Worm (Caenorhabditis elegans) whole organism, L4 larva: Measurements from ENCODE around the gene nspc-17.

Experiments
- D1046.2 ChIP-seq: fragments of 200-800 bp; sonication (Bioruptor generic); IDR thresholded peaks from 2 replicates; pipeline ENCODE4 v1.3.6; 2022; ENCODE audit warnings: missing genetic modification characterization, missing compliant biosample characterization
- F37D6.2 ChIP-seq: sonication (generic microtip); optimal IDR thresholded peaks from 2 replicates; lab custom pipeline; 2016; ENCODE audit warnings: mild to moderate bottlenecking, missing genetic modification characterization, missing compliant biosample characterization
- F49E8.2 ChIP-seq: sonication (generic microtip); optimal IDR thresholded peaks from 2 replicates; lab custom pipeline; 2016; ENCODE audit warnings: missing compliant biosample characterization, mild to moderate bottlenecking, missing genetic modification characterization, borderline replicate concordance
- T20F7.1 ChIP-seq: fragments of 200-800 bp; sonication (Bioruptor generic); optimal IDR thresholded peaks from 2 replicates; lab custom pipeline; 2018; ENCODE audit warnings: mild to moderate bottlenecking, missing genetic modification characterization, missing compliant biosample characterization
- Y75B8A.6 ChIP-seq: fragments of 200-800 bp; sonication (Bioruptor generic); IDR thresholded peaks from 2 replicates; pipeline ENCODE4 v1.3.6; 2022; ENCODE audit warnings: missing genetic modification reagents, missing genetic modification characterization, missing compliant biosample characterization
- ZK546.5 ChIP-seq, 2 experiments: sonication (generic microtip); optimal IDR thresholded peaks; 2 replicates each; lab custom pipeline; 2017; ENCODE audit warnings: missing biosample characterization in 2 of 2, missing genetic modification characterization in 2 of 2
- aha-1 ChIP-seq: fragments of 150-350 bp; peaks from one replicate; lab custom pipeline; 2014; ENCODE audit warnings: missing biosample characterization, missing genetic modification characterization
- ama-1 ChIP-seq: fragments of 150-350 bp; optimal IDR thresholded peaks from 2 replicates; lab custom pipeline; 2014; ENCODE audit warnings: inconsistent platforms, mixed read lengths
- arid-1 ChIP-seq: fragments of 200-800 bp; sonication (Bioruptor generic); conservative IDR thresholded peaks from 2 replicates; pipeline ENCODE4 v1.3.6; 2022; ENCODE audit warnings: missing genetic modification reagents, missing genetic modification characterization, missing compliant biosample characterization
- ceh-28 ChIP-seq: fragments of 150-350 bp; optimal IDR thresholded peaks from 2 replicates; lab custom pipeline; 2014; ENCODE audit warnings: missing biosample characterization, missing genetic modification reagents, missing genetic modification characterization
- ceh-32 ChIP-seq: sonication (generic microtip); optimal IDR thresholded peaks from 2 replicates; lab custom pipeline; 2016; ENCODE audit warnings: mild to moderate bottlenecking, missing genetic modification characterization, missing compliant biosample characterization; ENCODE audit not compliant: poor library complexity
- ceh-44 ChIP-seq: fragments of 200-800 bp; sonication (Bioruptor generic); IDR thresholded peaks from 2 replicates; pipeline ENCODE4 v1.3.6; 2022; ENCODE audit warnings: missing genetic modification reagents, missing genetic modification characterization, missing compliant biosample characterization
- daf-12 ChIP-seq: fragments of 150-350 bp; optimal IDR thresholded peaks from 2 replicates; lab custom pipeline; 2014; ENCODE audit warnings: missing biosample characterization, missing genetic modification reagents, missing genetic modification characterization
- daf-16 ChIP-seq, 3 experiments: sonication (generic microtip); optimal IDR thresholded peaks; 2 replicates each; lab custom pipeline; 2016 to 2017; ENCODE audit warnings: missing genetic modification characterization in 3 of 3, missing genetic modification reagents in 3 of 3, mild to moderate bottlenecking in 2 of 3, missing compliant biosample characterization in 2 of 3, missing biosample characterization in 1 of 3, moderate library complexity in 1 of 3
- dmd-6 ChIP-seq: fragments of 200-800 bp; sonication (Bioruptor generic); IDR thresholded peaks from 2 replicates; pipeline ENCODE4 v1.3.6; 2022; ENCODE audit warnings: missing genetic modification reagents, missing genetic modification characterization, missing compliant biosample characterization
- dmd-8 ChIP-seq: fragments of 200-800 bp; sonication (Bioruptor generic); IDR thresholded peaks from 2 replicates; pipeline ENCODE4 v1.3.6; 2022; ENCODE audit warnings: missing genetic modification characterization, missing compliant biosample characterization
- dpl-1 ChIP-seq: fragments of 150-350 bp; optimal IDR thresholded peaks from 2 replicates; lab custom pipeline; 2014; ENCODE audit warnings: missing biosample characterization, missing genetic modification reagents, missing genetic modification characterization
- duxl-1 ChIP-seq: sonication (generic microtip); optimal IDR thresholded peaks from 2 replicates; lab custom pipeline; 2016; ENCODE audit warnings: mild to moderate bottlenecking, missing genetic modification characterization, moderate library complexity, missing compliant biosample characterization; ENCODE audit not compliant: poor library complexity
- egl-27 ChIP-seq: sonication (generic microtip); optimal IDR thresholded peaks from 3 replicates; lab custom pipeline; 2017; ENCODE audit warnings: missing biosample characterization, missing genetic modification reagents, missing genetic modification characterization
- egl-43 ChIP-seq: fragments of 200-800 bp; sonication (Bioruptor generic); IDR thresholded peaks from 2 replicates; pipeline ENCODE4 v1.3.6; 2022; ENCODE audit warnings: missing genetic modification reagents, missing genetic modification characterization, missing compliant biosample characterization
- fkh-10 ChIP-seq: fragments of 150-350 bp; optimal IDR thresholded peaks from 2 replicates; lab custom pipeline; 2014; ENCODE audit warnings: missing biosample characterization, missing genetic modification reagents, missing genetic modification characterization
- fos-1 ChIP-seq: fragments of 150-350 bp; optimal IDR thresholded peaks from 2 replicates; lab custom pipeline; 2014; ENCODE audit warnings: missing biosample characterization, missing genetic modification characterization
- hif-1 ChIP-seq, 2 experiments: sonication (generic microtip); optimal IDR thresholded peaks; 2 replicates each; lab custom pipeline; 2016 to 2017; ENCODE audit warnings: missing compliant biosample characterization in 2 of 2, missing genetic modification characterization in 2 of 2, missing genetic modification reagents in 2 of 2, missing genotype in 2 of 2, mild to moderate bottlenecking in 1 of 2
- hlh-11 ChIP-seq: fragments of 200-800 bp; sonication (Bioruptor generic); optimal IDR thresholded peaks from 2 replicates; lab custom pipeline; 2018; ENCODE audit warnings: mild to moderate bottlenecking, missing genetic modification characterization, missing compliant biosample characterization
- jun-1 ChIP-seq: fragments of 150-350 bp; optimal IDR thresholded peaks from 2 replicates; lab custom pipeline; 2014; ENCODE audit warnings: missing biosample characterization, missing genetic modification reagents, missing genetic modification characterization
- lin-1 ChIP-seq: fragments of 200-800 bp; sonication (Bioruptor generic); IDR thresholded peaks from 2 replicates; pipeline ENCODE4 v1.3.6; 2022; ENCODE audit warnings: missing genetic modification reagents, missing genetic modification characterization, missing compliant biosample characterization
- lin-13 ChIP-seq: fragments of 150-350 bp; optimal IDR thresholded peaks from 2 replicates; lab custom pipeline; 2014; ENCODE audit warnings: missing biosample characterization, missing genetic modification reagents, missing genetic modification characterization
- lir-3 ChIP-seq: sonication (generic microtip); optimal IDR thresholded peaks from 2 replicates; lab custom pipeline; 2016; ENCODE audit warnings: mild to moderate bottlenecking, missing genetic modification characterization, missing compliant biosample characterization
- lsy-2 ChIP-seq, 2 experiments: fragments of 150-350 bp in 1 of 2; sonication (generic microtip) in 1 of 2; optimal IDR thresholded peaks; 2 replicates each; lab custom pipeline; 2014 to 2017; ENCODE audit warnings: missing biosample characterization in 2 of 2, missing genetic modification characterization in 2 of 2
- madf-5 ChIP-seq, 2 experiments: fragments of 200-800 bp; sonication (Bioruptor generic); IDR thresholded peaks; 2 replicates each; pipeline ENCODE4 v1.3.6; 2022; ENCODE audit warnings: missing compliant biosample characterization in 2 of 2, missing genetic modification characterization in 2 of 2
- mdt-29 ChIP-seq: fragments of 200-800 bp; sonication (Bioruptor generic); IDR thresholded peaks from 2 replicates; pipeline ENCODE4 v1.3.6; 2022; ENCODE audit warnings: missing genetic modification reagents, missing genetic modification characterization, missing compliant biosample characterization
- mxl-2 ChIP-seq: fragments of 200-800 bp; sonication (Bioruptor generic); conservative IDR thresholded peaks from 2 replicates; pipeline ENCODE4 v1.3.6; 2022; ENCODE audit warnings: missing genetic modification reagents, missing genetic modification characterization, missing compliant biosample characterization
- nhr-11 ChIP-seq: fragments of 150-350 bp; optimal IDR thresholded peaks from 2 replicates; lab custom pipeline; 2014; ENCODE audit warnings: missing biosample characterization, missing genetic modification characterization
- nhr-237 ChIP-seq: sonication (generic microtip); optimal IDR thresholded peaks from 2 replicates; lab custom pipeline; 2017; ENCODE audit warnings: missing biosample characterization, missing genetic modification characterization
- nhr-28 ChIP-seq: fragments of 150-350 bp; optimal IDR thresholded peaks from 2 replicates; lab custom pipeline; 2014; ENCODE audit warnings: missing biosample characterization, missing genetic modification characterization
- nhr-42 ChIP-seq: fragments of 200-800 bp; sonication (Bioruptor generic); IDR thresholded peaks from 2 replicates; pipeline ENCODE4 v1.3.6; 2022; ENCODE audit warnings: missing genetic modification characterization, missing compliant biosample characterization
- nhr-76 ChIP-seq: fragments of 150-350 bp; optimal IDR thresholded peaks from 2 replicates; lab custom pipeline; 2014; ENCODE audit warnings: missing biosample characterization, missing genetic modification characterization
- skn-1 ChIP-seq: fragments of 150-350 bp; optimal IDR thresholded peaks from 2 replicates; lab custom pipeline; 2014; ENCODE audit warnings: missing biosample characterization, missing genetic modification characterization
- snpc-4 ChIP-seq: fragments of 150-350 bp; optimal IDR thresholded peaks from 2 replicates; lab custom pipeline; 2014; ENCODE audit warnings: missing biosample characterization, missing genetic modification characterization
- spr-3 ChIP-seq: fragments of 200-800 bp; sonication (Bioruptor generic); optimal IDR thresholded peaks from 2 replicates; lab custom pipeline; 2018; ENCODE audit warnings: mild to moderate bottlenecking, missing genetic modification characterization, missing compliant biosample characterization
- tag-97 ChIP-seq: fragments of 200-800 bp; sonication (Bioruptor generic); IDR thresholded peaks from 2 replicates; pipeline ENCODE4 v1.3.6; 2022; ENCODE audit warnings: missing genetic modification characterization, missing compliant biosample characterization
- unc-130 ChIP-seq: sonication (generic microtip); optimal IDR thresholded peaks from 2 replicates; lab custom pipeline; 2016; ENCODE audit warnings: missing genetic modification reagents, missing genetic modification characterization, missing compliant biosample characterization
- vab-7 ChIP-seq: fragments of 200-800 bp; sonication (Bioruptor generic); IDR thresholded peaks from 2 replicates; pipeline ENCODE4 v1.3.6; 2022; ENCODE audit warnings: missing genetic modification reagents, missing genetic modification characterization, missing compliant biosample characterization
- zag-1 ChIP-seq: fragments of 150-350 bp; optimal IDR thresholded peaks from 2 replicates; lab custom pipeline; 2014; ENCODE audit warnings: missing biosample characterization, missing genetic modification characterization
- zfp-3 ChIP-seq: fragments of 200-800 bp; sonication (Bioruptor generic); conservative IDR thresholded peaks from 2 replicates; pipeline ENCODE4 v1.3.6; 2022; ENCODE audit warnings: missing genetic modification reagents, missing genetic modification characterization, missing compliant biosample characterization
- zip-11 ChIP-seq: fragments of 200-800 bp; sonication (Bioruptor generic); IDR thresholded peaks from 2 replicates; pipeline ENCODE4 v1.3.6; 2022; ENCODE audit warnings: missing genetic modification characterization, missing compliant biosample characterization
- zip-2 ChIP-seq: fragments of 150-350 bp; optimal IDR thresholded peaks from 2 replicates; lab custom pipeline; 2014; ENCODE audit warnings: missing biosample characterization, missing genetic modification characterization
- ztf-11 ChIP-seq: fragments of 150-350 bp; optimal IDR thresholded peaks from 2 replicates; lab custom pipeline; 2014; ENCODE audit warnings: missing biosample characterization, missing genetic modification characterization

nspc-17 gene

DNA sequence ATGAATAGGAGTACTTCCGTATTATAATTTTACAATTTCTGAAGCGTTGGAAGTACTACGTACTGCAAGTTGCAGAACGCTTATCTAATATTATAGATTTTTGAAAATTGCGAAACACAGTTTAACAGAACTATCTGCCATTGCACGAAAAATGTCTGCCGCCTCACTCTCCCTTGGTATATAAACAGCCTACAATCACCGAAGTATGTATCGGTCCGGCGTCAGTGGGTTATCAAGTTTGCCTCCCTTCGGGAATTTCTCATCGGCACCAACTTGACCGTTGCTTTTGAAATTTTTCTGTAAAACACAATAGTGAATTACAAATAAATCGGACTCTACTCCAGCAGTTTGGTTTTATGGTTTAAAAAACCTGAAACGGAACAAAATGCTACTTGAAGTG is 47.6 kb downstream of the nspc-17 start (continued):
- peak; percentile 68; the same call in 1 of the 2 replicates for TF ChIP-seq dmd-8 (GFP tag; lab: Robert Waterston, UW)
- TF ChIP-seq egl-27 (tag; lab: Kevin White, UChicago) = no peak
- TF ChIP-seq fkh-10 = no peak
- TF ChIP-seq ZK546.5 (tag; optimal IDR thresholded peaks at IDR 0.05; lab: Kevin White, UChicago) = no peak
- TF ChIP-seq tag-97 (GFP tag; lab: Robert Waterston, UW) = no peak
- TF ChIP-seq snpc-4 (tag; lab: Kevin White, UChicago) = peak; percentile 76
- no peak for TF ChIP-seq hlh-11

DNA sequence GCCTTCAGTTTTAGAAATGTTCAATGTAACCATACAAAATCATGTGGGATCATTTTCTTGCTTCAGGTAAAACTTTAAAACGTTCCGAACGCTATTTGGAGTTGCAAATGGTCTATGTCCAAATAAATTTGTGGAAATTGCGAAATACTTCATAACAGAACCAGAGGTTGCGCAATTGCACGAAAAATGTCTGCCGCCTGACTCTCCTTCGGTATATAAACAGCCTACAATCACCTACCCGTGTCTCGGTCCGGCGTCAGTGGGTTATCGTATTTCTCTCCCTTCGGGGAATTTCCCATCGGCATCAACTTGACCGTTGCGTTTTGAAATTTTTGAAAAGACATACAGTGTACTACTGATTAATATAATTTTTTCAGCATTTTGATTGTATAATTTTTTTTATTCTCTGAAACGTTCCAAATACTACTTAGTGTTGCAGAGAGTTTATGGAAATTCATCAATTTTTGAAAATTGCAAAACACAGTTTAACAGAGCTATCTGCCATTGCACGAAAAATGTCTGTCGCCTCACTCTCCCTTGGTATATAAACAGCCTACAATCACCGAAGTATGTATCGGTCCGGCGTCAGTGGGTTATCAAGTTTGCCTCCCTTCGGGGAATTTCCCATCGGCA is 48.2 kb downstream of the nspc-17 start:
- no peak for TF ChIP-seq skn-1
- no peak; the same call in 1 of the 2 replicates for TF ChIP-seq vab-7 (GFP tag; lab: Robert Waterston, UW)
- no peak for TF ChIP-seq F37D6.2 (tag; lab: Kevin White, UChicago)
- TF ChIP-seq D1046.2 (GFP tag; lab: Robert Waterston, UW) = no peak
- TF ChIP-seq duxl-1 (tag; lab: Kevin White, UChicago) = peak; percentile 88
- TF ChIP-seq lir-3 = peak; percentile 28
- 0 out of 2 replicates have a peak, but pooled peaks have one; percentile 11 for TF ChIP-seq mdt-29 (GFP tag; lab: Robert Waterston, UW)
- no peak for TF ChIP-seq zip-11 (GFP tag; lab: Robert Waterston, UW)
- TF ChIP-seq ZK546.5 (tag; optimal IDR thresholded peaks at IDR 0.05; lab: Kevin White, UChicago) = no peak
- no peak for TF ChIP-seq hif-1 (tag; optimal IDR thresholded peaks at IDR 0.05; lab: Kevin White, UChicago)
- 0 out of 2 replicates have a peak, but pooled peaks have one; percentile 45 for TF ChIP-seq mxl-2
- no peak for TF ChIP-seq unc-130 (GFP tag; lab: Kevin White, UChicago)
- TF ChIP-seq dpl-1 (GFP tag; lab: Kevin White, UChicago) = no peak
- peak; percentile 85 for TF ChIP-seq aha-1 (tag; lab: Kevin White, UChicago)
- no peak for TF ChIP-seq zag-1 (tag; lab: Kevin White, UChicago)
- TF ChIP-seq arid-1 (GFP tag; lab: Robert Waterston, UW) = no peak
- TF ChIP-seq F49E8.2 (tag; lab: Kevin White, UChicago) = no peak
- peak; percentile 73 for TF ChIP-seq spr-3
- TF ChIP-seq lsy-2 (tag; optimal IDR thresholded peaks at IDR 0.05; lab: Kevin White, UChicago) = no peak
- peak in 1 of 2 experiments; percentile 47 for TF ChIP-seq daf-16 (GFP tag; optimal IDR thresholded peaks at IDR 0.05; lab: Kevin White, UChicago)
- TF ChIP-seq daf-16 (tag; optimal IDR thresholded peaks at IDR 0.05; lab: Kevin White, UChicago) = peak; percentile 78
- 0 out of 2 replicates have a peak, but pooled peaks have one; percentile 57 for TF ChIP-seq nhr-42 (GFP tag; lab: Robert Waterston, UW)
- TF ChIP-seq ama-1 (lab: Kevin White, UChicago) = no peak
- TF ChIP-seq madf-5 (GFP tag; IDR thresholded peaks at IDR 0.05; lab: Robert Waterston, UW) = no peak
- TF ChIP-seq jun-1 (tag; lab: Kevin White, UChicago) = no peak
- no peak for TF ChIP-seq lin-1 (GFP tag; lab: Robert Waterston, UW)
- TF ChIP-seq nhr-11 (tag; lab: Kevin White, UChicago) = no peak
- no peak for TF ChIP-seq fkh-10
- no peak for TF ChIP-seq ztf-11 (tag; lab: Kevin White, UChicago)
- no peak for TF ChIP-seq ceh-32 (tag; lab: Kevin White, UChicago)
- TF ChIP-seq Y75B8A.6 (GFP tag; lab: Robert Waterston, UW) = no peak
- TF ChIP-seq nhr-237 (tag; lab: Kevin White, UChicago) = no peak
- peak; percentile 63 for TF ChIP-seq dmd-6 (GFP tag; lab: Robert Waterston, UW)
- peak; percentile 52 for TF ChIP-seq nhr-28 (tag; lab: Kevin White, UChicago)
- no peak for TF ChIP-seq fos-1 (tag; lab: Kevin White, UChicago)
- TF ChIP-seq nhr-76 (tag; lab: Kevin White, UChicago) = no peak
- TF ChIP-seq zip-2 (tag; lab: Kevin White, UChicago) = peak; percentile 100
- 0 out of 2 replicates have a peak, but pooled peaks have one; percentile 47 for TF ChIP-seq tag-97 (GFP tag; lab: Robert Waterston, UW)
- peak; percentile 11 for TF ChIP-seq lin-13 (GFP tag; lab: Kevin White, UChicago)
- TF ChIP-seq ceh-44 (GFP tag; lab: Robert Waterston, UW) = no peak
- no peak; the same call in 1 of the 2 replicates for TF ChIP-seq egl-43 (GFP tag; lab: Robert Waterston, UW)
- no peak for TF ChIP-seq ceh-28 (tag; lab: Kevin White, UChicago)
- TF ChIP-seq snpc-4 (tag; lab: Kevin White, UChicago) = peak; percentile 93
- no peak for TF ChIP-seq daf-12 (tag; lab: Kevin White, UChicago)
- TF ChIP-seq T20F7.1 (GFP tag; lab: Kevin White, UChicago) = peak; percentile 23
- TF ChIP-seq zfp-3 (GFP tag; lab: Robert Waterston, UW) = no peak; the same call in 1 of the 2 replicates
